Worm (Caenorhabditis elegans) whole organism, late embryonic: ENCODE data around the gene F46C5.9.

Source experiments
- dve-1 ChIP-seq: sonication (generic microtip); optimal IDR thresholded peaks from 2 replicates; lab custom pipeline; 2017; ENCODE audit warnings: antibody characterized with exemption, mild to moderate bottlenecking, missing genetic modification characterization, missing compliant biosample characterization
- sox-4 ChIP-seq: sonication (generic microtip); optimal IDR thresholded peaks from 2 replicates; lab custom pipeline; 2017; ENCODE audit warnings: mild to moderate bottlenecking, missing genetic modification characterization, inconsistent platforms, missing compliant biosample characterization

- TF ChIP-seq sox-4 (tag; lab: Kevin White, UChicago), result no peak
- TF ChIP-seq dve-1 (tag; lab: Kevin White, UChicago), result no peak
These were observed 44.3 kb upstream of the F46C5.9 start for ce11 chrII:8854874-8855273.
